Worm (Caenorhabditis elegans) whole organism, mixed stage, embryonic: Measurements from ENCODE around the gene K12H6.6.

ENCODE experiments used
- ceh-39 ChIP-seq: fragments of 150-350 bp; optimal IDR thresholded peaks from 2 replicates; lab custom pipeline; 2014; ENCODE audit warnings: missing biosample characterization, missing genetic modification characterization
- ceh-43 ChIP-seq: fragments of 200-800 bp; sonication (Bioruptor generic); optimal IDR thresholded peaks from 2 replicates; lab custom pipeline; 2018; ENCODE audit warnings: mild to moderate bottlenecking, missing genetic modification characterization, moderate library complexity, missing compliant biosample characterization
- flh-1 ChIP-seq: fragments of 200-800 bp; sonication (Bioruptor generic); optimal IDR thresholded peaks from 2 replicates; lab custom pipeline; 2018; ENCODE audit warnings: mild to moderate bottlenecking, missing genetic modification characterization, moderate library complexity, missing compliant biosample characterization
- lin-13 ChIP-seq: fragments of 150-350 bp; optimal IDR thresholded peaks from 2 replicates; lab custom pipeline; 2014; ENCODE audit warnings: missing biosample characterization, missing genetic modification characterization
- lsy-2 ChIP-seq: fragments of 150-350 bp; optimal IDR thresholded peaks from 2 replicates; lab custom pipeline; 2014; ENCODE audit warnings: missing biosample characterization, missing genetic modification characterization
- nhr-12 ChIP-seq: fragments of 150-350 bp; optimal IDR thresholded peaks from 2 replicates; lab custom pipeline; 2014; ENCODE audit warnings: missing biosample characterization, missing genetic modification characterization
- nhr-237 ChIP-seq: fragments of 150-350 bp; optimal IDR thresholded peaks from 2 replicates; lab custom pipeline; 2014; ENCODE audit warnings: missing biosample characterization, missing genetic modification characterization
- nhr-76 ChIP-seq: sonication (generic microtip); optimal IDR thresholded peaks from 2 replicates; lab custom pipeline; 2017; ENCODE audit warnings: missing biosample characterization, missing genetic modification characterization
- sem-2 ChIP-seq: fragments of 200-800 bp; sonication (Bioruptor generic); optimal IDR thresholded peaks from 2 replicates; lab custom pipeline; 2018; ENCODE audit warnings: mild to moderate bottlenecking, missing genetic modification characterization, missing compliant biosample characterization
- snpc-4 ChIP-seq: fragments of 150-350 bp; optimal IDR thresholded peaks from 2 replicates; lab custom pipeline; 2014; ENCODE audit warnings: missing biosample characterization, missing genetic modification characterization
- tbx-8 ChIP-seq: fragments of 200-800 bp; sonication (Bioruptor generic); optimal IDR thresholded peaks from 2 replicates; lab custom pipeline; 2018; ENCODE audit warnings: mild to moderate bottlenecking, missing genetic modification characterization, moderate library complexity, missing compliant biosample characterization
- unc-62 ChIP-seq: fragments of 150-350 bp; optimal IDR thresholded peaks from 2 replicates; lab custom pipeline; 2014; ENCODE audit warnings: missing biosample characterization, missing genetic modification reagents, missing genetic modification characterization
- ztf-11 ChIP-seq: fragments of 150-350 bp; optimal IDR thresholded peaks from 2 replicates; lab custom pipeline; 2014; ENCODE audit warnings: missing biosample characterization, missing genetic modification characterization

DNA sequence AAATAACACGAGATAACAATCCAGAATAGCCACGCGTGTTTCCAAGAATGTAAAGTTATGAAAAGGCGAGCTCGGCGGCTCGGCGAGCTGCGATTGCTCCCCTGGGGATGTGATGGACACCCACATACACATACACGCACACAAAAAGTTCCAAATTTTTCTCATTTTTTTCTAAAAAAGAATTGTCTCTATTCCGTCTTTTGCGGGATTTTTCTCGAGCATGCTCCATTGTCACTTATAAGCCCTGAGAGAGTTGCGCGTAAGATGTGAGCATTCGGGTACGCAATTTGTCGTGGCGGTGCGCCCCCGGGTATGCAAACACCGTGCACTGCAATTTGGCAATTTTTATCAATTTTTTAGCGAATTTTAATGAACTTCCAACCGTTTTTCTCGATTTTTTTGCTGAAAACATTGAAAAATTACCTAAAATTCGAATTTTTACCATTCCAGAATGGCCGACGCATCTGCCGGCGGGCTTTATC, 44.0 kb downstream of the K12H6.6 start, which contains the start of the genes F08D12.12 and srpa-72:
- TF ChIP-seq snpc-4 (tag; lab: Kevin White, UChicago), result no peak
- no peak for TF ChIP-seq lin-13
- TF ChIP-seq ztf-11, result no peak
- TF ChIP-seq ceh-43, result no peak
- TF ChIP-seq flh-1 (GFP tag; lab: Kevin White, UChicago), result no peak
- TF ChIP-seq nhr-12 (tag; lab: Kevin White, UChicago), result no peak
- TF ChIP-seq nhr-237 (tag; lab: Kevin White, UChicago), result no peak
- no peak for TF ChIP-seq ceh-39 (tag; lab: Kevin White, UChicago)
- TF ChIP-seq unc-62 (GFP tag; lab: Kevin White, UChicago), result no peak
- TF ChIP-seq tbx-8 (GFP tag; lab: Kevin White, UChicago), result no peak
- TF ChIP-seq lsy-2, result peak; percentile 10
- TF ChIP-seq nhr-76 (tag; lab: Kevin White, UChicago), result no peak
- TF ChIP-seq sem-2 (GFP tag; lab: Kevin White, UChicago), result no peak
